Fruit fly (Drosophila melanogaster): ENCODE measurements around the gene PGRP-SB2.

DNA sequence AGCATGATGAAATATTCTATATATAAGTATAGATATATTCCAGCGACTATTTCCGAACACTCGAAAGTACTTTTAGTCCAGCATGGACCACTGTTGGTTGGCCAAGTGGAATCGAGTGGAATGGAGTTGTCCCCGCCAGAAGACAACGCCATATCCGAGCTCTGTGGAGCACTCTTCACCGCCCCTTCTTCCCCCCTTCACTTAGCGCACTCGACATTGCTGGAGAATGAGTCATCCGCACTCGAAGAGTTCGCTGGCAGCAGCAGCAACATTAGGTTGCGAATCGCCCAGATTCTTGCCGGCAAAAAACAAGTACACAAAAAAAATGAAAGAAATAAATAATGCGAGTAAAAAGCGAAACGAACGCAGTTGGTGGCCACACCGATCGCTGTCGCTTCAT lies 28.3 kb upstream of the PGRP-SB2 start:
- no peak for TF ChIP-seq CG8478 (optimal IDR thresholded peaks at IDR 0.05)
- TF ChIP-seq psq (optimal IDR thresholded peaks at IDR 0.05), result no peak
- no peak for TF ChIP-seq usp (GFP tag; optimal IDR thresholded peaks at IDR 0.05)
- TF ChIP-seq pan (optimal IDR thresholded peaks at IDR 0.05), result no peak
- no peak for TF ChIP-seq EcR (GFP tag; optimal IDR thresholded peaks at IDR 0.05)

All from whole organism.